Worm (Caenorhabditis elegans) whole organism, L4/young adult: Measurements from ENCODE around the gene C14A6.5.

Experiments
- W03F9.2 ChIP-seq: fragments of 150-350 bp; optimal IDR thresholded peaks from 2 replicates; lab custom pipeline; 2014; ENCODE audit warnings: missing biosample characterization, missing genetic modification characterization
- dao-5 ChIP-seq: sonication (generic microtip); optimal IDR thresholded peaks from 2 replicates; lab custom pipeline; 2016; ENCODE audit warnings: missing genotype, missing genetic modification characterization, moderate library complexity, missing compliant biosample characterization
- him-1 ChIP-seq: sonication (generic microtip); optimal IDR thresholded peaks from 2 replicates; lab custom pipeline; 2016; ENCODE audit warnings: missing genotype, missing genetic modification reagents, missing genetic modification characterization, missing compliant biosample characterization

- no peak for TF ChIP-seq W03F9.2 (tag; lab: Kevin White, UChicago)
- no peak for TF ChIP-seq him-1 (tag; lab: Kevin White, UChicago)
- TF ChIP-seq dao-5 (tag; lab: Kevin White, UChicago), result no peak
Observed at ce11 chrV:18128545-18128944, 36.1 kb downstream of the C14A6.5 start.
